Worm (Caenorhabditis elegans): ENCODE data around the gene mes-6.

DNA sequence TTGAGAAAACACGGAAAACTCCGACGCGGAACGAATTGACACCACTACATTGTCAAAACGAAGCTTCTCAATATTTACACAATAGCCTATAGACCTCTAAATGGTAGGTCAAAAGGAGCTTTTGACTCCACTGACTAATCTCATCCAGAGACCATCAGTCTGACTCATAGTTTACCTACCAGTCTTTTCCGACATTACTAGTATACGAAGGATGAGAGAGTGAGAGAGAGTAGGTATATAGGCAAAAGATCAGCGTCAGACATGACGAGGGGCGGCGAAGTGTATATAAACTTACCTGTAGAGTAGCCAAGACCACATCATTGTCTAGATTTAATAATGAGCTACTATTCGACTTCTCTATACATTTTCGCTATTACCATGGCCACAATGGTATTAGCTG, 23.9 kb upstream of the mes-6 start, which contains the start of gene srlf-3:
- TF ChIP-seq tbx-2 (tag; optimal IDR thresholded peaks at IDR 0.05) (no peak), ahr-1 (tag; optimal IDR thresholded peaks at IDR 0.05) (no peak), fkh-10 (GFP tag; optimal IDR thresholded peaks at IDR 0.05) (no peak), pha-4 (tag; optimal IDR thresholded peaks at IDR 0.05) (no peak), pqm-1 (tag; optimal IDR thresholded peaks at IDR 0.05) (no peak), pax-1 (tag; optimal IDR thresholded peaks at IDR 0.05) (no peak), Y22D7AL.16 (tag; optimal IDR thresholded peaks at IDR 0.05) (no peak), ceh-48 (tag; optimal IDR thresholded peaks at IDR 0.05) (no peak), pha-2 (tag; optimal IDR thresholded peaks at IDR 0.05) (no peak), ceh-6 (GFP tag; optimal IDR thresholded peaks at IDR 0.05) (no peak), unc-42 (tag; optimal IDR thresholded peaks at IDR 0.05) (no peak), ama-1 (optimal IDR thresholded peaks at IDR 0.05) (no peak)
